Fruit fly (Drosophila melanogaster) whole organism, wandering third instar larva: ENCODE results near the gene CG32110.

Source experiments
- Hr83 ChIP-seq: fragments of 200-300 bp; sonication (Bioruptor generic); optimal IDR thresholded peaks from 2 replicates; lab custom pipeline; 2016; ENCODE audit warnings: missing biosample characterization, mild to moderate bottlenecking, missing genetic modification characterization, moderate library complexity; ENCODE audit not compliant: poor library complexity, severe bottlenecking
- foxo ChIP-seq, 2 experiments: fragments of 200-800 bp; sonication (Bioruptor generic); optimal IDR thresholded peaks; 2 replicates in 1 of 2; 3 replicates in 1 of 2; lab custom pipeline; 2016 to 2017; ENCODE audit warnings: missing biosample characterization in 2 of 2, missing genetic modification characterization in 2 of 2
- lola ChIP-seq: fragments of >200 bp; optimal IDR thresholded peaks from 2 replicates; lab custom pipeline; 2017; ENCODE audit warnings: missing biosample characterization, missing genetic modification characterization
- pan ChIP-seq: fragments of >200 bp; optimal IDR thresholded peaks from 2 replicates; lab custom pipeline; 2017

dm6 chr3L:12828532-12828931 lies 20.0 kb downstream of the CG32110 start:
- TF ChIP-seq pan (lab: Kevin White, UChicago) (no peak), foxo (GFP tag; optimal IDR thresholded peaks at IDR 0.05; lab: Kevin White, UChicago) (no peak), lola (GFP tag; lab: Kevin White, UChicago) (no peak), Hr83 (GFP tag; lab: Kevin White, UChicago) (no peak)
